Fruit fly (Drosophila melanogaster) whole organism, embryonic: ENCODE results near the gene dhd.

Experiments used
- Atf-2 ChIP-seq: fragments of 200-800 bp; sonication (Bioruptor generic); optimal IDR thresholded peaks from 2 replicates; lab custom pipeline; 2016; ENCODE audit warnings: missing biosample characterization, missing genetic modification characterization
- Awh ChIP-seq: fragments of 200-800 bp; sonication (Bioruptor generic); IDR thresholded peaks from 2 replicates; pipeline ENCODE4, ENCODE4 v1.3.6; 2022; ENCODE audit warnings: missing biosample characterization, missing genetic modification characterization
- CG12391 ChIP-seq: fragments of 200-800 bp; sonication (Bioruptor generic); optimal IDR thresholded peaks from 3 replicates; lab custom pipeline; 2018; ENCODE audit warnings: missing biosample characterization, mild to moderate bottlenecking, missing genetic modification characterization, moderate library complexity
- CG12769 ChIP-seq: fragments of 200-800 bp; sonication (Bioruptor generic); optimal IDR thresholded peaks from 2 replicates; lab custom pipeline; 2019; ENCODE audit warnings: missing biosample characterization, mild to moderate bottlenecking, missing genetic modification characterization, moderate library complexity
- CG14710 ChIP-seq: fragments of 200-800 bp; sonication (Bioruptor generic); optimal IDR thresholded peaks from 3 replicates; lab custom pipeline; 2019; ENCODE audit warnings: missing biosample characterization, mild to moderate bottlenecking, missing genetic modification characterization, moderate library complexity
- CG1529 ChIP-seq: fragments of 200-800 bp; sonication (Bioruptor generic); optimal IDR thresholded peaks from 3 replicates; lab custom pipeline; 2018; ENCODE audit warnings: missing biosample characterization, missing genetic modification characterization
- CG15696 ChIP-seq: fragments of 200-800 bp; sonication (Bioruptor generic); optimal IDR thresholded peaks from 2 replicates; lab custom pipeline; 2019; ENCODE audit warnings: missing biosample characterization, mild to moderate bottlenecking, missing genetic modification characterization, moderate library complexity
- CG1603 ChIP-seq: fragments of 200-800 bp; sonication (Bioruptor generic); optimal IDR thresholded peaks from 2 replicates; lab custom pipeline; 2019; ENCODE audit warnings: missing biosample characterization, mild to moderate bottlenecking, missing genetic modification characterization, moderate library complexity
- CG16779 ChIP-seq: fragments of 200-800 bp; sonication (Bioruptor generic); IDR thresholded peaks from 2 replicates; pipeline ENCODE4 v1.3.6; 2022; ENCODE audit warnings: missing biosample characterization, missing genetic modification characterization
- CG17186 ChIP-seq: fragments of 200-800 bp; sonication (Bioruptor generic); optimal IDR thresholded peaks from 3 replicates; lab custom pipeline; 2017; ENCODE audit warnings: missing biosample characterization, missing genetic modification reagents, missing genetic modification characterization
- CG18011 ChIP-seq: fragments of 200-800 bp; sonication (Bioruptor generic); optimal IDR thresholded peaks from 2 replicates; lab custom pipeline; 2017; ENCODE audit warnings: missing biosample characterization, missing genetic modification characterization, mild to moderate bottlenecking, moderate library complexity, missing genotype
- CG33557 ChIP-seq: fragments of 200-800 bp; sonication (Bioruptor generic); optimal IDR thresholded peaks from 2 replicates; lab custom pipeline; 2019; ENCODE audit warnings: missing biosample characterization, mild to moderate bottlenecking, missing genetic modification characterization, moderate library complexity
- CG4282 ChIP-seq: fragments of 200-800 bp; sonication (Bioruptor generic); optimal IDR thresholded peaks from 2 replicates; lab custom pipeline; 2016; ENCODE audit warnings: missing biosample characterization, missing genetic modification characterization
- CG4707 ChIP-seq: fragments of 200-800 bp; sonication (Bioruptor generic); optimal IDR thresholded peaks from 2 replicates; lab custom pipeline; 2018; ENCODE audit warnings: missing biosample characterization, mild to moderate bottlenecking, missing genetic modification characterization, moderate library complexity
- CG6765 ChIP-seq: fragments of 200-800 bp; sonication (Bioruptor generic); optimal IDR thresholded peaks from 3 replicates; lab custom pipeline; 2017; ENCODE audit warnings: missing biosample characterization, mild to moderate bottlenecking, missing genetic modification characterization
- CG7963 ChIP-seq: fragments of 200-800 bp; sonication (Bioruptor generic); IDR thresholded peaks from 3 replicates; pipeline ENCODE4 v1.3.6; 2022; ENCODE audit warnings: missing biosample characterization, missing genetic modification characterization; ENCODE audit not compliant: partially characterized antibody
- CG8765 ChIP-seq: fragments of 200-800 bp; sonication (Bioruptor generic); IDR thresholded peaks from 2 replicates; pipeline ENCODE4 v1.3.6; 2022; ENCODE audit warnings: missing biosample characterization, missing genetic modification characterization
- CG9215 ChIP-seq: fragments of 200-800 bp; sonication (Bioruptor generic); IDR thresholded peaks from 2 replicates; pipeline ENCODE4 v1.3.6; 2022; ENCODE audit warnings: missing biosample characterization, missing genetic modification characterization
- CG9876 ChIP-seq: fragments of 200-800 bp; sonication (Bioruptor generic); optimal IDR thresholded peaks from 2 replicates; lab custom pipeline; 2016; ENCODE audit warnings: missing biosample characterization, missing genetic modification characterization
- Dp ChIP-seq: fragments of 200-800 bp; sonication (Bioruptor generic); optimal IDR thresholded peaks from 2 replicates; lab custom pipeline; 2018; ENCODE audit warnings: missing biosample characterization, mild to moderate bottlenecking, missing genetic modification characterization, moderate library complexity
- Drgx ChIP-seq: fragments of 200-800 bp; sonication (Bioruptor generic); IDR thresholded peaks from 2 replicates; pipeline ENCODE4 v1.3.6; 2022; ENCODE audit warnings: missing biosample characterization, missing genetic modification characterization
- E2f2 ChIP-seq: fragments of 200-800 bp; sonication (Bioruptor generic); IDR thresholded peaks from 2 replicates; pipeline ENCODE4 v1.3.6; 2022; ENCODE audit warnings: missing biosample characterization, missing genetic modification characterization
- Fer3 ChIP-seq: fragments of 200-800 bp; sonication (Bioruptor generic); optimal IDR thresholded peaks from 2 replicates; lab custom pipeline; 2018; ENCODE audit warnings: missing biosample characterization, mild to moderate bottlenecking, missing genetic modification characterization, moderate library complexity
- MTF-1 ChIP-seq: fragments of 200-800 bp; sonication (Bioruptor generic); optimal IDR thresholded peaks from 2 replicates; lab custom pipeline; 2018; ENCODE audit warnings: missing biosample characterization, mild to moderate bottlenecking, missing genetic modification characterization, borderline replicate concordance
- Med ChIP-seq: fragments of 200-800 bp; sonication (Bioruptor generic); peaks from one replicate; lab custom pipeline; 2016; ENCODE audit warnings: missing biosample characterization, missing genetic modification characterization, mild to moderate bottlenecking, inconsistent platforms, moderate library complexity
- Meics ChIP-seq: fragments of 200-800 bp; sonication (Bioruptor generic); optimal IDR thresholded peaks from 2 replicates; lab custom pipeline; 2017; ENCODE audit warnings: missing biosample characterization, mild to moderate bottlenecking, missing genetic modification characterization
- Oli ChIP-seq: fragments of 200-800 bp; sonication (Bioruptor generic); optimal IDR thresholded peaks from 2 replicates; lab custom pipeline; 2018; ENCODE audit warnings: missing biosample characterization, mild to moderate bottlenecking, missing genetic modification characterization, moderate library complexity
- Side ChIP-seq: fragments of 200-800 bp; sonication (Bioruptor generic); optimal IDR thresholded peaks from 2 replicates; lab custom pipeline; 2016; ENCODE audit warnings: missing biosample characterization, missing genetic modification characterization
- YL-1 ChIP-seq: fragments of 200-800 bp; sonication (Bioruptor generic); optimal IDR thresholded peaks from 3 replicates; lab custom pipeline; 2017; ENCODE audit warnings: missing biosample characterization, mild to moderate bottlenecking, missing genetic modification characterization
- ac ChIP-seq: fragments of 200-800 bp; sonication (Bioruptor generic); optimal IDR thresholded peaks from 3 replicates; lab custom pipeline; 2017; ENCODE audit warnings: missing biosample characterization, mild to moderate bottlenecking, missing genetic modification characterization
- ara ChIP-seq: fragments of 200-800 bp; sonication (Bioruptor generic); IDR thresholded peaks from 2 replicates; pipeline ENCODE4 v1.3.6; 2022; ENCODE audit warnings: missing biosample characterization, missing genetic modification characterization
- caup ChIP-seq: fragments of 200-800 bp; sonication (Bioruptor generic); optimal IDR thresholded peaks from 3 replicates; lab custom pipeline; 2017; ENCODE audit warnings: missing biosample characterization, mild to moderate bottlenecking, missing genetic modification characterization, moderate library complexity; ENCODE audit not compliant: severe bottlenecking
- ci ChIP-seq: fragments of 200-800 bp; sonication (Bioruptor generic); IDR thresholded peaks from 3 replicates; pipeline ENCODE4 v1.3.6; 2022; ENCODE audit warnings: missing biosample characterization, missing genetic modification characterization
- dm ChIP-seq: fragments of 200-800 bp; sonication (Bioruptor generic); optimal IDR thresholded peaks from 3 replicates; lab custom pipeline; 2016; ENCODE audit warnings: missing biosample characterization, missing genetic modification characterization
- gcm2 ChIP-seq: fragments of 200-800 bp; sonication (Bioruptor generic); optimal IDR thresholded peaks from 2 replicates; lab custom pipeline; 2016; ENCODE audit warnings: missing biosample characterization, missing genetic modification characterization
- hbn ChIP-seq: fragments of 200-800 bp; sonication (Bioruptor generic); IDR thresholded peaks from 2 replicates; pipeline ENCODE4 v1.3.6; 2022; ENCODE audit warnings: missing biosample characterization, missing genetic modification characterization; ENCODE audit not compliant: partially characterized antibody
- nom ChIP-seq: fragments of 200-800 bp; sonication (Bioruptor generic); optimal IDR thresholded peaks from 2 replicates; lab custom pipeline; 2017; ENCODE audit warnings: missing biosample characterization, missing genetic modification characterization, mild to moderate bottlenecking, moderate library complexity, missing genetic modification reagents
- oc ChIP-seq: fragments of 200-800 bp; sonication (Bioruptor generic); optimal IDR thresholded peaks from 2 replicates; lab custom pipeline; 2018; ENCODE audit warnings: missing biosample characterization, mild to moderate bottlenecking, missing genetic modification characterization, moderate library complexity
- peb ChIP-seq: fragments of 200-800 bp; sonication (Bioruptor generic); IDR thresholded peaks from 2 replicates; pipeline ENCODE4 v1.3.6; 2022; ENCODE audit warnings: missing biosample characterization, missing genetic modification characterization
- pfk ChIP-seq: fragments of 200-800 bp; sonication (Bioruptor generic); optimal IDR thresholded peaks from 2 replicates; lab custom pipeline; 2018; ENCODE audit warnings: missing biosample characterization, mild to moderate bottlenecking, missing genetic modification characterization, moderate library complexity
- prd ChIP-seq, 3 experiments: fragments of >200 bp in 2 of 3; fragments of 200-800 bp in 1 of 3; sonication (Bioruptor generic) in 1 of 3; optimal IDR thresholded peaks in 2 of 3; IDR thresholded peaks in 1 of 3; 2 replicates in 2 of 3; 3 replicates in 1 of 3; pipeline versions ENCODE4 v1.3.6 to Lab custom; 2017 to 2022; ENCODE audit warnings: missing biosample characterization in 1 of 3, missing genetic modification characterization in 1 of 3
- pros ChIP-seq: fragments of 200-800 bp; sonication (Bioruptor generic); optimal IDR thresholded peaks from 3 replicates; lab custom pipeline; 2019; ENCODE audit warnings: missing biosample characterization, mild to moderate bottlenecking, missing genetic modification characterization, moderate library complexity
- run ChIP-seq: fragments of 200-800 bp; sonication (Bioruptor generic); optimal IDR thresholded peaks from 3 replicates; lab custom pipeline; 2018; ENCODE audit warnings: missing biosample characterization, mild to moderate bottlenecking, missing genetic modification characterization
- sc ChIP-seq, 3 experiments: fragments of >200 bp in 2 of 3; fragments of 200-800 bp in 1 of 3; sonication (Bioruptor generic) in 1 of 3; optimal IDR thresholded peaks; 2 replicates in 2 of 3; 3 replicates in 1 of 3; lab custom pipeline; 2017; ENCODE audit warnings: mild to moderate bottlenecking in 1 of 3, missing biosample characterization in 1 of 3, missing genetic modification characterization in 1 of 3, missing genetic modification reagents in 1 of 3
- slp2 ChIP-seq: fragments of 200-800 bp; sonication (Bioruptor generic); optimal IDR thresholded peaks from 2 replicates; lab custom pipeline; 2016; ENCODE audit warnings: missing biosample characterization, missing genetic modification characterization
- so ChIP-seq: fragments of 200-800 bp; sonication (Bioruptor generic); IDR thresholded peaks from 3 replicates; pipeline ENCODE4 v1.3.6; 2022; ENCODE audit warnings: missing biosample characterization, missing genetic modification characterization
- unc-4 ChIP-seq: fragments of 200-800 bp; sonication (Bioruptor generic); IDR thresholded peaks from 2 replicates; pipeline ENCODE4 v1.3.6; 2022; ENCODE audit warnings: missing biosample characterization, missing genetic modification characterization; ENCODE audit not compliant: partially characterized antibody
- wdn ChIP-seq: fragments of 200-800 bp; sonication (Bioruptor generic); IDR thresholded peaks from 2 replicates; pipeline ENCODE4 v1.3.6; 2022; ENCODE audit warnings: missing biosample characterization, missing genetic modification characterization

Gene dhd

DNA sequence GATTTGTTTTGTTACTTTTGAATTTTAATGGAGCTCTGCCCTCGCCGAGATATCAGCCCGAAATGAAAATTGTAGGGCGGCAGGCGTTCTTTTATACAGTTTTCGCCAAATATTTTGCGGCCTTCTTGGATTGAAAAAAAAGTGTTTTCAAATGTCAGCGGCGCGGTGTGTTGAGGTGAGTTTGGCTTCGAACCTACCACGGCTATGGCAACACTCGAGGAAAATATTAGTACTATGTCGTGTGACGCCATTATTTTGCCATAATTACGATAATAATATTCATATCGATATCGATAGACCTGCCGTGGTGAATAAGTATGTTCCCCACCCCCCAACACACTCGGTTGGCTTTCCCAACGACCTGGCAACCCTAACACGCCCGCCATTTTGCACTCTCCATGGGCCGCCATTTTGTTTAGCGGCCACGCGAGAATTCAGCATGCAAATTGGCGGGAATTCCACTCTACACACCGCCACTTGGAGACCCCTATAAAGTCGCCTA, at the start of gene dhd, which contains the start of gene TrxT:
Gene dhd, plus strand, starts transcription at position 334 of the 502 bp plus-strand sequence.
Gene TrxT, minus strand, starts transcription at position 51 of the 502 bp plus-strand sequence.
- TF ChIP-seq CG9215: no peak
- TF ChIP-seq pfk (GFP tag; lab: Kevin White, UChicago): no peak
- no peak for TF ChIP-seq ara
- TF ChIP-seq ac (GFP tag; lab: Kevin White, UChicago): no peak
- no peak; the same call in 1 of the 2 replicates for TF ChIP-seq CG8765 (GFP tag; lab: Robert Waterston, UW)
- no peak for TF ChIP-seq run (tag; lab: Kevin White, UChicago)
- TF ChIP-seq caup: peak; percentile 50
- peak; percentile 89 for TF ChIP-seq dm (GFP tag; lab: Kevin White, UChicago)
- TF ChIP-seq Side (GFP tag; lab: Kevin White, UChicago): no peak
- peak; percentile 34 for TF ChIP-seq CG14710 (tag; lab: Kevin White, UChicago)
- TF ChIP-seq CG16779 (GFP tag; lab: Robert Waterston, UW): no peak
- TF ChIP-seq MTF-1 (GFP tag; lab: Kevin White, UChicago): peak; percentile 33
- TF ChIP-seq CG6765 (GFP tag; lab: Kevin White, UChicago): peak; percentile 36
- TF ChIP-seq Awh (GFP tag; lab: Robert Waterston, UW): peak; percentile 8; the same call in 1 of the 2 replicates
- TF ChIP-seq pros (GFP tag; lab: Kevin White, UChicago): no peak
- peak; percentile 9 for TF ChIP-seq slp2 (GFP tag; lab: Kevin White, UChicago)
- TF ChIP-seq Dp: peak; percentile 75
- peak; percentile 3 for TF ChIP-seq Fer3 (tag; lab: Kevin White, UChicago)
- TF ChIP-seq CG4707: peak; percentile 6
- peak; percentile 38 for TF ChIP-seq Meics
- TF ChIP-seq so: peak; percentile 53; the same call in 1 of the 3 replicates
- peak; percentile 34 for TF ChIP-seq YL-1 (GFP tag; lab: Kevin White, UChicago)
- TF ChIP-seq Atf-2: no peak
- TF ChIP-seq CG12769 (tag; lab: Kevin White, UChicago): no peak
- TF ChIP-seq CG33557 (GFP tag; lab: Kevin White, UChicago): no peak
- no peak for TF ChIP-seq prd (optimal IDR thresholded peaks at IDR 0.05; lab: Kevin White, UChicago)
- TF ChIP-seq prd (GFP tag; IDR thresholded peaks at IDR 0.05; lab: Robert Waterston, UW): peak; percentile 39; the same call in 1 of the 3 replicates
- no peak for TF ChIP-seq CG9876 (GFP tag; lab: Kevin White, UChicago)
- 0 out of 3 replicates have a peak, but pooled peaks have one; percentile 4 for TF ChIP-seq CG7963 (GFP tag; lab: Robert Waterston, UW)
- TF ChIP-seq nom (GFP tag; lab: Kevin White, UChicago): peak; percentile 27
- TF ChIP-seq CG15696 (tag; lab: Kevin White, UChicago): no peak
- no peak for TF ChIP-seq sc (optimal IDR thresholded peaks at IDR 0.05; lab: Kevin White, UChicago)
- TF ChIP-seq sc (GFP tag; optimal IDR thresholded peaks at IDR 0.05; lab: Kevin White, UChicago): no peak
- TF ChIP-seq CG1529 (GFP tag; lab: Kevin White, UChicago): peak; percentile 10
- no peak for TF ChIP-seq CG12391
- peak; percentile 10 for TF ChIP-seq CG17186 (GFP tag; lab: Kevin White, UChicago)
- TF ChIP-seq oc: no peak
- TF ChIP-seq gcm2 (GFP tag; lab: Kevin White, UChicago): no peak
- peak; percentile 46; the same call in 1 of the 2 replicates for TF ChIP-seq hbn (GFP tag; lab: Robert Waterston, UW)
- no peak for TF ChIP-seq CG1603 (tag; lab: Kevin White, UChicago)
- TF ChIP-seq unc-4 (GFP tag; lab: Robert Waterston, UW): peak; percentile 65
- peak; percentile 89 for TF ChIP-seq E2f2
- no peak for TF ChIP-seq CG18011 (GFP tag; lab: Kevin White, UChicago)
- no peak for TF ChIP-seq Oli (tag; lab: Kevin White, UChicago)
- peak; percentile 64; the same call in 2 of the 3 replicates for TF ChIP-seq ci (GFP tag; lab: Robert Waterston, UW)
- no peak for TF ChIP-seq CG4282 (GFP tag; lab: Kevin White, UChicago)
- 0 out of 2 replicates have a peak, but pooled peaks have one; percentile 16 for TF ChIP-seq peb (GFP tag; lab: Robert Waterston, UW)
- TF ChIP-seq Drgx (GFP tag; lab: Robert Waterston, UW): peak; percentile 69
- TF ChIP-seq wdn: no peak
- TF ChIP-seq Med: peak; percentile 93
